Fruit fly (Drosophila melanogaster) whole organism, embryonic: ENCODE measurements around the gene GC.
A peak's percentile ranks its signal among the peaks of the same experiment; 100 is the strongest.

Source experiments
- B-H1 ChIP-seq: fragments of 200-800 bp; sonication (Bioruptor generic); IDR thresholded peaks from 3 replicates; pipeline ENCODE4 v1.3.6; 2022; ENCODE audit warnings: missing biosample characterization, missing genetic modification characterization
- CG11696 ChIP-seq: fragments of 200-800 bp; sonication (Bioruptor generic); IDR thresholded peaks from 2 replicates; pipeline ENCODE4 v1.3.6; 2022; ENCODE audit warnings: missing biosample characterization, missing genetic modification characterization
- CG12071 ChIP-seq: fragments of 200-800 bp; sonication (Bioruptor generic); optimal IDR thresholded peaks from 3 replicates; lab custom pipeline; 2018; ENCODE audit warnings: missing biosample characterization, mild to moderate bottlenecking, missing genetic modification characterization
- CG12219 ChIP-seq: fragments of 200-800 bp; sonication (Bioruptor generic); optimal IDR thresholded peaks from 3 replicates; lab custom pipeline; 2018; ENCODE audit warnings: missing biosample characterization, mild to moderate bottlenecking, missing genetic modification characterization
- CG13424 ChIP-seq: fragments of 200-800 bp; sonication (Bioruptor generic); optimal IDR thresholded peaks from 2 replicates; lab custom pipeline; 2019; ENCODE audit warnings: missing biosample characterization, mild to moderate bottlenecking, missing genetic modification characterization, moderate library complexity
- CG14965 ChIP-seq: fragments of 200-800 bp; sonication (Bioruptor generic); optimal IDR thresholded peaks from 2 replicates; lab custom pipeline; 2016; ENCODE audit warnings: missing biosample characterization, missing genetic modification characterization, borderline replicate concordance
- CG1647 ChIP-seq: fragments of 200-800 bp; sonication (Bioruptor generic); optimal IDR thresholded peaks from 3 replicates; lab custom pipeline; 2016; ENCODE audit warnings: missing biosample characterization, missing genetic modification characterization
- CG16863 ChIP-seq: fragments of 200-800 bp; sonication (Bioruptor generic); optimal IDR thresholded peaks from 3 replicates; lab custom pipeline; 2016; ENCODE audit warnings: missing biosample characterization, missing genetic modification characterization
- CG2116 ChIP-seq: fragments of 200-800 bp; sonication (Bioruptor generic); optimal IDR thresholded peaks from 3 replicates; lab custom pipeline; 2018; ENCODE audit warnings: missing biosample characterization, mild to moderate bottlenecking, missing genetic modification characterization
- CG2199 ChIP-seq: fragments of 200-800 bp; sonication (Bioruptor generic); IDR thresholded peaks from 3 replicates; pipeline ENCODE4 v1.3.6; 2022; ENCODE audit warnings: missing biosample characterization, missing genetic modification characterization
- CG2678 ChIP-seq: fragments of 200-800 bp; sonication (Bioruptor generic); optimal IDR thresholded peaks from 3 replicates; lab custom pipeline; 2019; ENCODE audit warnings: missing biosample characterization, mild to moderate bottlenecking, missing genetic modification characterization, moderate library complexity
- CG32532 ChIP-seq: fragments of 200-800 bp; sonication (Bioruptor generic); IDR thresholded peaks from 2 replicates; pipeline ENCODE4 v1.3.6; 2022; ENCODE audit warnings: missing biosample characterization, missing genetic modification characterization
- CG3847 ChIP-seq: fragments of 200-800 bp; sonication (Bioruptor generic); IDR thresholded peaks from 2 replicates; pipeline ENCODE4 v1.3.6; 2022; ENCODE audit warnings: missing biosample characterization, missing genetic modification characterization
- CG42726 ChIP-seq: fragments of 200-800 bp; sonication (Bioruptor generic); IDR thresholded peaks from 2 replicates; pipeline ENCODE4 v1.3.6; 2022; ENCODE audit warnings: missing biosample characterization, missing genetic modification characterization; ENCODE audit not compliant: partially characterized antibody
- CG6654 ChIP-seq: fragments of 200-800 bp; sonication (Bioruptor generic); optimal IDR thresholded peaks from 2 replicates; lab custom pipeline; 2017; ENCODE audit warnings: missing biosample characterization, mild to moderate bottlenecking, missing genetic modification characterization
- CG6765 ChIP-seq: fragments of 200-800 bp; sonication (Bioruptor generic); optimal IDR thresholded peaks from 3 replicates; lab custom pipeline; 2017; ENCODE audit warnings: missing biosample characterization, mild to moderate bottlenecking, missing genetic modification characterization
- CG7839 ChIP-seq: fragments of 200-800 bp; sonication (Bioruptor generic); optimal IDR thresholded peaks from 3 replicates; lab custom pipeline; 2018; ENCODE audit warnings: missing biosample characterization, mild to moderate bottlenecking, missing genetic modification characterization, moderate library complexity
- CG8388 ChIP-seq: fragments of 200-800 bp; sonication (Bioruptor generic); optimal IDR thresholded peaks from 2 replicates; lab custom pipeline; 2019; ENCODE audit warnings: missing biosample characterization, mild to moderate bottlenecking, missing genetic modification characterization, moderate library complexity
- CG9437 ChIP-seq: fragments of 200-800 bp; sonication (Bioruptor generic); optimal IDR thresholded peaks from 2 replicates; lab custom pipeline; 2018; ENCODE audit warnings: missing biosample characterization, mild to moderate bottlenecking, missing genetic modification characterization
- CG9797 ChIP-seq: fragments of 200-800 bp; sonication (Bioruptor generic); optimal IDR thresholded peaks from 3 replicates; lab custom pipeline; 2018; ENCODE audit warnings: missing biosample characterization, mild to moderate bottlenecking, missing genetic modification characterization
- Camta ChIP-seq: fragments of 200-800 bp; sonication (Bioruptor generic); optimal IDR thresholded peaks from 2 replicates; lab custom pipeline; 2016; ENCODE audit warnings: missing biosample characterization, missing genetic modification characterization
- Chrac-16 ChIP-seq: fragments of 200-800 bp; sonication (Bioruptor generic); optimal IDR thresholded peaks from 3 replicates; lab custom pipeline; 2016; ENCODE audit warnings: missing biosample characterization, missing genetic modification characterization
- D ChIP-seq, 2 experiments: fragments of 200-800 bp in 1 of 2; fragments of >200 bp in 1 of 2; sonication (Bioruptor generic) in 1 of 2; optimal IDR thresholded peaks; 2 replicates in 1 of 2; 3 replicates in 1 of 2; lab custom pipeline; 2017; ENCODE audit warnings: mild to moderate bottlenecking in 1 of 2, missing biosample characterization in 1 of 2, missing genetic modification characterization in 1 of 2, missing genetic modification reagents in 1 of 2
- Ets65A ChIP-seq: fragments of 200-800 bp; sonication (Bioruptor generic); peaks from one replicate; lab custom pipeline; 2016; ENCODE audit warnings: missing biosample characterization, missing genetic modification characterization
- Hr51 ChIP-seq, 2 experiments: fragments of 200-800 bp; sonication (Bioruptor generic); optimal IDR thresholded peaks; 2 replicates in 1 of 2; 3 replicates in 1 of 2; lab custom pipeline; 2016 to 2018; ENCODE audit warnings: missing biosample characterization in 2 of 2, missing genetic modification characterization in 2 of 2, mild to moderate bottlenecking in 1 of 2, moderate library complexity in 1 of 2
- Hr78 ChIP-seq, 2 experiments: fragments of 200-800 bp in 1 of 2; fragments of >200 bp in 1 of 2; sonication (Bioruptor generic) in 1 of 2; optimal IDR thresholded peaks; 2 replicates each; lab custom pipeline; 2017 to 2019; ENCODE audit warnings: missing biosample characterization in 2 of 2, missing genetic modification characterization in 2 of 2, mild to moderate bottlenecking in 1 of 2, moderate library complexity in 1 of 2
- NFAT ChIP-seq: fragments of 200-800 bp; sonication (Bioruptor generic); IDR thresholded peaks from 2 replicates; pipeline ENCODE4 v1.3.6; 2022; ENCODE audit warnings: missing biosample characterization, missing genetic modification characterization
- NK7.1 ChIP-seq: fragments of 200-800 bp; sonication (Bioruptor generic); optimal IDR thresholded peaks from 3 replicates; lab custom pipeline; 2016; ENCODE audit warnings: missing biosample characterization, missing genetic modification characterization
- ase ChIP-seq: fragments of 200-800 bp; sonication (Bioruptor generic); IDR thresholded peaks from 3 replicates; pipeline ENCODE4 v1.3.6; 2022; ENCODE audit warnings: missing biosample characterization, missing genetic modification characterization
- bowl ChIP-seq: fragments of 200-800 bp; sonication (Bioruptor generic); IDR thresholded peaks from 2 replicates; pipeline ENCODE4 v1.3.6; 2022; ENCODE audit warnings: missing biosample characterization, missing genetic modification characterization
- dmrt99B ChIP-seq: fragments of 200-800 bp; sonication (Bioruptor generic); optimal IDR thresholded peaks from 2 replicates; lab custom pipeline; 2018; ENCODE audit warnings: missing biosample characterization, mild to moderate bottlenecking, missing genetic modification characterization, moderate library complexity
- dpn ChIP-seq, 2 experiments: fragments of 200-800 bp; sonication (Bioruptor generic); optimal IDR thresholded peaks; 3 replicates each; lab custom pipeline; 2016; ENCODE audit warnings: missing biosample characterization in 2 of 2, missing genetic modification characterization in 2 of 2
- dysf ChIP-seq: fragments of 200-800 bp; sonication (Bioruptor generic); IDR thresholded peaks from 3 replicates; pipeline ENCODE4 v1.3.6; 2022; ENCODE audit warnings: missing biosample characterization, missing genetic modification characterization
- fd64A ChIP-seq: fragments of 200-800 bp; sonication (Bioruptor generic); optimal IDR thresholded peaks from 3 replicates; lab custom pipeline; 2018; ENCODE audit warnings: missing biosample characterization, mild to moderate bottlenecking, missing genetic modification characterization
- fd96Cb ChIP-seq: fragments of 200-800 bp; sonication (Bioruptor generic); optimal IDR thresholded peaks from 2 replicates; lab custom pipeline; 2018; ENCODE audit warnings: missing biosample characterization, mild to moderate bottlenecking, missing genetic modification characterization, moderate library complexity
- gfzf ChIP-seq: fragments of 200-800 bp; sonication (Bioruptor generic); optimal IDR thresholded peaks from 2 replicates; lab custom pipeline; 2016; ENCODE audit warnings: missing biosample characterization, mild to moderate bottlenecking, missing genetic modification characterization, moderate library complexity
- grau ChIP-seq: fragments of 200-800 bp; optimal IDR thresholded peaks from 3 replicates; lab custom pipeline; 2019; ENCODE audit warnings: missing biosample characterization, mild to moderate bottlenecking, missing genetic modification characterization, moderate library complexity
- jigr1 ChIP-seq: fragments of 200-800 bp; sonication (Bioruptor generic); IDR thresholded peaks from 3 replicates; pipeline ENCODE4 v1.3.6; 2022; ENCODE audit warnings: missing biosample characterization, missing genetic modification characterization
- jumu ChIP-seq: fragments of 200-800 bp; sonication (Bioruptor generic); optimal IDR thresholded peaks from 3 replicates; lab custom pipeline; 2016; ENCODE audit warnings: missing biosample characterization, missing genetic modification characterization
- klu ChIP-seq: fragments of 200-800 bp; sonication (Bioruptor generic); IDR thresholded peaks from 2 replicates; pipeline ENCODE4 v1.3.6; 2022; ENCODE audit warnings: missing biosample characterization, missing genetic modification characterization
- lab ChIP-seq: fragments of 200-800 bp; sonication (Bioruptor generic); optimal IDR thresholded peaks from 3 replicates; lab custom pipeline; 2017; ENCODE audit warnings: missing biosample characterization, missing genetic modification characterization, mild to moderate bottlenecking, moderate library complexity, missing genetic modification reagents
- luna ChIP-seq: fragments of 200-800 bp; sonication (Bioruptor generic); optimal IDR thresholded peaks from 2 replicates; lab custom pipeline; 2016; ENCODE audit warnings: missing biosample characterization, missing genetic modification characterization
- seq ChIP-seq: fragments of 200-800 bp; sonication (Bioruptor generic); IDR thresholded peaks from 2 replicates; pipeline ENCODE4 v1.3.6; 2022; ENCODE audit warnings: missing biosample characterization, missing genetic modification characterization
- so ChIP-seq: fragments of 200-800 bp; sonication (Bioruptor generic); IDR thresholded peaks from 3 replicates; pipeline ENCODE4 v1.3.6; 2022; ENCODE audit warnings: missing biosample characterization, missing genetic modification characterization
- ssp ChIP-seq: fragments of 200-800 bp; sonication (Bioruptor generic); IDR thresholded peaks from 2 replicates; pipeline ENCODE4 v1.3.6; 2022; ENCODE audit warnings: missing biosample characterization, missing genetic modification characterization
- tio ChIP-seq: fragments of 200-800 bp; sonication (Bioruptor generic); optimal IDR thresholded peaks from 2 replicates; lab custom pipeline; 2017; ENCODE audit warnings: missing biosample characterization, missing genetic modification characterization, inconsistent platforms
- vfl ChIP-seq: fragments of 200-800 bp; sonication (Bioruptor generic); optimal IDR thresholded peaks from 2 replicates; lab custom pipeline; 2016; ENCODE audit warnings: missing biosample characterization, missing genetic modification characterization
- yki ChIP-seq: fragments of >200 bp; optimal IDR thresholded peaks from 3 replicates; lab custom pipeline; 2018
- z ChIP-seq: fragments of 200-800 bp; sonication (Bioruptor generic); IDR thresholded peaks from 3 replicates; pipeline ENCODE4 v1.3.6; 2022; ENCODE audit warnings: missing biosample characterization, missing genetic modification characterization
- zfh2 ChIP-seq: fragments of 200-800 bp; sonication (Bioruptor generic); optimal IDR thresholded peaks from 2 replicates; lab custom pipeline; 2016; ENCODE audit warnings: missing biosample characterization, missing genetic modification characterization

GC gene

dm6 chr3L:1584003-1584402 lies 45.1 kb downstream of the GC start (continued):
- TF ChIP-seq CG12219: peak; percentile 64
- peak; percentile 62; the same call in 2 of the 3 replicates for TF ChIP-seq dysf (GFP tag; lab: Robert Waterston, UW)
- peak; percentile 22; the same call in 1 of the 2 replicates for TF ChIP-seq seq (GFP tag; lab: Robert Waterston, UW)
- peak; percentile 56 for TF ChIP-seq CG16863
- peak; percentile 57; the same call in 1 of the 2 replicates for TF ChIP-seq bowl (GFP tag; lab: Robert Waterston, UW)
- TF ChIP-seq Camta (GFP tag; lab: Kevin White, UChicago): no peak
- TF ChIP-seq zfh2: no peak
- TF ChIP-seq luna (GFP tag; lab: Kevin White, UChicago): no peak
- peak; percentile 72 for TF ChIP-seq CG7839 (tag; lab: Kevin White, UChicago)
- TF ChIP-seq CG1647: no peak
- peak; percentile 40; the same call in 1 of the 2 replicates for TF ChIP-seq CG3847
- TF ChIP-seq NFAT (GFP tag; lab: Robert Waterston, UW): no peak
- TF ChIP-seq vfl (GFP tag; lab: Kevin White, UChicago): no peak
- no peak for TF ChIP-seq CG2199 (GFP tag; lab: Robert Waterston, UW)
- TF ChIP-seq CG2678 (tag; lab: Kevin White, UChicago): peak; percentile 58
- TF ChIP-seq Ets65A (GFP tag; lab: Kevin White, UChicago): peak; percentile 96
- TF ChIP-seq yki: no peak
- TF ChIP-seq jigr1 (GFP tag; lab: Robert Waterston, UW): no peak
- TF ChIP-seq CG9797: no peak
- peak; percentile 41 to 71 for TF ChIP-seq Hr51 (GFP tag; optimal IDR thresholded peaks at IDR 0.05; lab: Kevin White, UChicago)
- TF ChIP-seq ase (GFP tag; lab: Robert Waterston, UW): peak; percentile 55; the same call in 2 of the 3 replicates
- TF ChIP-seq jumu (GFP tag; lab: Kevin White, UChicago): peak; percentile 41
- TF ChIP-seq D (optimal IDR thresholded peaks at IDR 0.05; lab: Kevin White, UChicago): no peak
- TF ChIP-seq D (GFP tag; optimal IDR thresholded peaks at IDR 0.05; lab: Kevin White, UChicago): no peak
- no peak for TF ChIP-seq fd64A (GFP tag; lab: Kevin White, UChicago)
- peak in 1 of 2 experiments; percentile 10 for TF ChIP-seq Hr78 (GFP tag; optimal IDR thresholded peaks at IDR 0.05; lab: Kevin White, UChicago)
- TF ChIP-seq Chrac-16 (GFP tag; lab: Kevin White, UChicago): peak; percentile 71
- no peak for TF ChIP-seq CG12071 (GFP tag; lab: Kevin White, UChicago)
- TF ChIP-seq dmrt99B: peak; percentile 62
- TF ChIP-seq CG11696 (GFP tag; lab: Robert Waterston, UW): peak; percentile 37; the same call in 1 of the 2 replicates
- TF ChIP-seq CG8388 (GFP tag; lab: Kevin White, UChicago): peak; percentile 62
- TF ChIP-seq B-H1 (GFP tag; lab: Robert Waterston, UW): peak; percentile 36; the same call in 2 of the 3 replicates
- no peak for TF ChIP-seq CG6654 (GFP tag; lab: Kevin White, UChicago)
- TF ChIP-seq gfzf (GFP tag; lab: Kevin White, UChicago): no peak
- peak; percentile 67; the same call in 2 of the 3 replicates for TF ChIP-seq so
- no peak for TF ChIP-seq CG6765
- peak in 1 of 2 experiments; percentile 71 for TF ChIP-seq dpn (GFP tag; optimal IDR thresholded peaks at IDR 0.05; lab: Kevin White, UChicago)
- no peak for TF ChIP-seq CG14965 (GFP tag; lab: Kevin White, UChicago)
- TF ChIP-seq lab (GFP tag; lab: Kevin White, UChicago): no peak
- TF ChIP-seq fd96Cb (tag; lab: Kevin White, UChicago): no peak
- peak; percentile 14 for TF ChIP-seq NK7.1 (GFP tag; lab: Kevin White, UChicago)
- peak; percentile 46 for TF ChIP-seq CG13424 (tag; lab: Kevin White, UChicago)
- TF ChIP-seq klu (GFP tag; lab: Robert Waterston, UW): 0 out of 2 replicates have a peak, but pooled peaks have one; percentile 10
- TF ChIP-seq z (GFP tag; lab: Robert Waterston, UW): 0 out of 3 replicates have a peak, but pooled peaks have one; percentile 19
- TF ChIP-seq CG9437: peak; percentile 30
- peak; percentile 18 for TF ChIP-seq CG2116
- TF ChIP-seq tio (GFP tag; lab: Kevin White, UChicago): peak; percentile 54
- TF ChIP-seq CG42726 (GFP tag; lab: Robert Waterston, UW): no peak
- peak; percentile 66 for TF ChIP-seq grau
- peak; percentile 45; the same call in 1 of the 2 replicates for TF ChIP-seq ssp (GFP tag; lab: Robert Waterston, UW)
- TF ChIP-seq CG32532 (GFP tag; lab: Robert Waterston, UW): peak; percentile 49; the same call in 1 of the 2 replicates
